Fruit fly (Drosophila melanogaster) whole organism, wandering third instar larva: Measurements from ENCODE around the gene CG14339.
A peak's percentile ranks its signal among the peaks of the same experiment; 100 is the strongest.

ENCODE experiments used
- Abd-B ChIP-seq: fragments of >200 bp; optimal IDR thresholded peaks from 2 replicates; lab custom pipeline; 2017; ENCODE audit warnings: missing biosample characterization, missing genetic modification characterization
- CG32264 ChIP-seq: fragments of 200-800 bp; sonication (Bioruptor generic); optimal IDR thresholded peaks from 2 replicates; lab custom pipeline; 2016; ENCODE audit warnings: missing biosample characterization, missing genetic modification characterization
- CG9705 ChIP-seq: fragments of 200-800 bp; sonication (Bioruptor generic); optimal IDR thresholded peaks from 2 replicates; lab custom pipeline; 2018; ENCODE audit warnings: missing biosample characterization, mild to moderate bottlenecking, missing genetic modification characterization
- CrebA ChIP-seq: fragments of 200-800 bp; sonication (Bioruptor generic); optimal IDR thresholded peaks from 2 replicates; lab custom pipeline; 2016; ENCODE audit warnings: missing biosample characterization, mild to moderate bottlenecking, missing genetic modification characterization, borderline replicate concordance
- Dfd ChIP-seq: fragments of >200 bp; optimal IDR thresholded peaks from 2 replicates; lab custom pipeline; 2017; ENCODE audit warnings: missing biosample characterization, missing genetic modification characterization
- Dif ChIP-seq: fragments of 200-275, 200-300 bp; sonication (Bioruptor generic); optimal IDR thresholded peaks from 2 replicates; lab custom pipeline; 2018; ENCODE audit warnings: missing biosample characterization, missing genetic modification characterization; ENCODE audit not compliant: partially characterized antibody
- GATAd ChIP-seq: sonication (Bioruptor generic); optimal IDR thresholded peaks from 2 replicates; lab custom pipeline; 2016; ENCODE audit warnings: missing biosample characterization, missing genetic modification characterization
- HLH106 ChIP-seq: fragments of 200-800 bp; optimal IDR thresholded peaks from 3 replicates; lab custom pipeline; 2019; ENCODE audit warnings: missing biosample characterization, mild to moderate bottlenecking, missing genetic modification characterization, moderate library complexity
- Hnf4 ChIP-seq: fragments of 200-800 bp; sonication (Bioruptor generic); optimal IDR thresholded peaks from 2 replicates; lab custom pipeline; 2016; ENCODE audit warnings: missing biosample characterization, mild to moderate bottlenecking, missing genetic modification characterization
- Hr78 ChIP-seq: fragments of >200 bp; optimal IDR thresholded peaks from 2 replicates; lab custom pipeline; 2017; ENCODE audit warnings: missing biosample characterization, missing genetic modification characterization
- Hr83 ChIP-seq: fragments of 200-300 bp; sonication (Bioruptor generic); optimal IDR thresholded peaks from 2 replicates; lab custom pipeline; 2016; ENCODE audit warnings: missing biosample characterization, mild to moderate bottlenecking, missing genetic modification characterization, moderate library complexity; ENCODE audit not compliant: poor library complexity, severe bottlenecking
- Jra ChIP-seq: sonication (Bioruptor generic); optimal IDR thresholded peaks from 2 replicates; lab custom pipeline; 2016; ENCODE audit warnings: missing biosample characterization, missing genetic modification characterization
- Mio ChIP-seq: sonication (Bioruptor generic); optimal IDR thresholded peaks from 2 replicates; lab custom pipeline; 2016; ENCODE audit warnings: missing biosample characterization, missing genetic modification characterization
- Myc ChIP-seq: fragments of >200 bp; optimal IDR thresholded peaks from 2 replicates; lab custom pipeline; 2017
- N ChIP-seq: fragments of >200 bp; optimal IDR thresholded peaks from 2 replicates; lab custom pipeline; 2018; ENCODE audit warnings: missing biosample characterization, missing external identifiers, missing genetic modification characterization
- OdsH ChIP-seq: fragments of 200-800 bp; sonication (Bioruptor generic); optimal IDR thresholded peaks from 2 replicates; lab custom pipeline; 2016; ENCODE audit warnings: missing biosample characterization, mild to moderate bottlenecking, missing genetic modification characterization
- Rel ChIP-seq, 2 experiments: fragments of 200-800 bp; sonication (Bioruptor generic) in 1 of 2; optimal IDR thresholded peaks; 2 replicates in 1 of 2; 3 replicates in 1 of 2; lab custom pipeline; 2016 to 2019; ENCODE audit warnings: mild to moderate bottlenecking in 2 of 2, missing biosample characterization in 2 of 2, missing genetic modification characterization in 2 of 2, moderate library complexity in 1 of 2
- Sp1 ChIP-seq: fragments of 200-800 bp; sonication (Bioruptor generic); optimal IDR thresholded peaks from 3 replicates; lab custom pipeline; 2019; ENCODE audit warnings: missing biosample characterization, mild to moderate bottlenecking, missing genetic modification characterization, moderate library complexity
- Vsx2 ChIP-seq: fragments of 200-300, 225-300 bp; sonication (Bioruptor generic); optimal IDR thresholded peaks from 2 replicates; lab custom pipeline; 2018; ENCODE audit warnings: missing biosample characterization, missing genetic modification characterization; ENCODE audit not compliant: partially characterized antibody
- br ChIP-seq: fragments of 200-800 bp; sonication (Bioruptor generic); optimal IDR thresholded peaks from 2 replicates; lab custom pipeline; 2016; ENCODE audit warnings: missing biosample characterization, missing genetic modification characterization
- brk ChIP-seq: fragments of 200-800 bp; sonication (Bioruptor generic); optimal IDR thresholded peaks from 2 replicates; lab custom pipeline; 2016; ENCODE audit warnings: missing biosample characterization, mild to moderate bottlenecking, missing genetic modification characterization
- dl ChIP-seq, 2 experiments: fragments of 175-275, 200-275 bp in 1 of 2; fragments of 200-275 bp in 1 of 2; sonication (Bioruptor generic); optimal IDR thresholded peaks; lab custom pipeline; 2018; ENCODE audit warnings: mild to moderate bottlenecking in 2 of 2, missing biosample characterization in 2 of 2, missing genetic modification characterization in 2 of 2, moderate library complexity in 2 of 2; ENCODE audit not compliant: partially characterized antibody in 2 of 2, insufficient read depth in 1 of 2
- dmrt93B ChIP-seq: fragments of 200-800 bp; sonication (Bioruptor generic); optimal IDR thresholded peaks from 2 replicates; lab custom pipeline; 2018; ENCODE audit warnings: missing biosample characterization, mild to moderate bottlenecking, missing genetic modification characterization
- dsf ChIP-seq: sonication (Bioruptor generic); optimal IDR thresholded peaks from 2 replicates; lab custom pipeline; 2016; ENCODE audit warnings: missing biosample characterization, missing genetic modification characterization, borderline replicate concordance
- ey ChIP-seq: fragments of 200-800 bp; sonication (Bioruptor generic); optimal IDR thresholded peaks from 2 replicates; lab custom pipeline; 2016; ENCODE audit warnings: missing biosample characterization, missing genetic modification characterization
- foxo ChIP-seq, 2 experiments: fragments of 200-800 bp; sonication (Bioruptor generic); optimal IDR thresholded peaks; 2 replicates in 1 of 2; 3 replicates in 1 of 2; lab custom pipeline; 2016 to 2017; ENCODE audit warnings: missing biosample characterization in 2 of 2, missing genetic modification characterization in 2 of 2
- fru ChIP-seq: fragments of 200-800 bp; sonication (Bioruptor generic); optimal IDR thresholded peaks from 3 replicates; lab custom pipeline; 2016; ENCODE audit warnings: missing biosample characterization, mild to moderate bottlenecking, missing genetic modification characterization
- h ChIP-seq: fragments of 200-800 bp; sonication (Bioruptor generic); optimal IDR thresholded peaks from 3 replicates; lab custom pipeline; 2016; ENCODE audit warnings: missing biosample characterization, mild to moderate bottlenecking, missing genetic modification characterization
- jim ChIP-seq: fragments of 175-275, 200-325 bp; sonication (Bioruptor generic); optimal IDR thresholded peaks from 2 replicates; lab custom pipeline; 2016; ENCODE audit warnings: missing biosample characterization, mild to moderate bottlenecking, missing genetic modification characterization
- lola ChIP-seq: fragments of >200 bp; optimal IDR thresholded peaks from 2 replicates; lab custom pipeline; 2017; ENCODE audit warnings: missing biosample characterization, missing genetic modification characterization
- pan ChIP-seq: fragments of >200 bp; optimal IDR thresholded peaks from 2 replicates; lab custom pipeline; 2017
- psq ChIP-seq: fragments of 200-800 bp; sonication (Bioruptor generic); optimal IDR thresholded peaks from 3 replicates; lab custom pipeline; 2017; ENCODE audit warnings: missing biosample characterization, mild to moderate bottlenecking, missing genetic modification characterization, moderate library complexity
- rgr ChIP-seq: fragments of 200-800 bp; sonication (Bioruptor generic); optimal IDR thresholded peaks from 3 replicates; lab custom pipeline; 2016; ENCODE audit warnings: missing biosample characterization, mild to moderate bottlenecking, missing genetic modification characterization
- sage ChIP-seq: fragments of 200-800 bp; sonication (Bioruptor generic); optimal IDR thresholded peaks from 2 replicates; lab custom pipeline; 2016; ENCODE audit warnings: missing biosample characterization, mild to moderate bottlenecking, missing genetic modification characterization
- sv ChIP-seq: fragments of 200-800 bp; sonication (Bioruptor generic); optimal IDR thresholded peaks from 3 replicates; lab custom pipeline; 2016; ENCODE audit warnings: missing biosample characterization, missing genetic modification characterization
- tai ChIP-seq: sonication (Bioruptor generic); optimal IDR thresholded peaks from 2 replicates; lab custom pipeline; 2016; ENCODE audit warnings: missing biosample characterization, missing genetic modification characterization
- usp ChIP-seq: fragments of >200 bp; optimal IDR thresholded peaks from 2 replicates; lab custom pipeline; 2017; ENCODE audit warnings: missing biosample characterization, missing genetic modification characterization
- woc ChIP-seq: sonication (Bioruptor generic); optimal IDR thresholded peaks from 2 replicates; lab custom pipeline; 2016; ENCODE audit warnings: missing biosample characterization, mild to moderate bottlenecking, missing genetic modification characterization

CG14339 gene

dm6 chr2L:1108029-1108688 lies at the start of gene CG14339, which contains the start of gene PolrMT:
CG14339 (plus strand) TSS chr2L:1108540.
PolrMT (minus strand) TSS chr2L:1108373.
- TF ChIP-seq Rel (GFP tag; optimal IDR thresholded peaks at IDR 0.05; lab: Kevin White, UChicago) = no peak
- TF ChIP-seq Rel (tag; optimal IDR thresholded peaks at IDR 0.05; lab: Kevin White, UChicago) = peak; percentile 36
- peak; percentile 27 for TF ChIP-seq rgr
- TF ChIP-seq tai = no peak
- TF ChIP-seq dl (GFP tag; optimal IDR thresholded peaks at IDR 0.05; lab: Kevin White, UChicago; ENCODE audit: insufficient read depth in 1 of 2, partially characterized antibody in 2 of 2) = no peak
- no peak for TF ChIP-seq lola (GFP tag; lab: Kevin White, UChicago)
- TF ChIP-seq N (GFP tag; lab: Kevin White, UChicago) = peak; percentile 51
- TF ChIP-seq jim (GFP tag; lab: Kevin White, UChicago) = no peak
- TF ChIP-seq sv (GFP tag; lab: Kevin White, UChicago) = no peak
- TF ChIP-seq Myc (lab: Kevin White, UChicago) = peak; percentile 6

dm6 chr2L:1062473-1063363 lies 45.6 kb upstream of the CG14339 start:
- TF ChIP-seq CG9705 (GFP tag; lab: Kevin White, UChicago) = peak; percentile 86
- no peak for TF ChIP-seq Abd-B (GFP tag; lab: Kevin White, UChicago)
- TF ChIP-seq sage (GFP tag; lab: Kevin White, UChicago) = no peak
- TF ChIP-seq dmrt93B (GFP tag; lab: Kevin White, UChicago) = peak; percentile 74
- TF ChIP-seq dsf = no peak
- TF ChIP-seq Dfd (GFP tag; lab: Kevin White, UChicago) = no peak
- TF ChIP-seq OdsH (GFP tag; lab: Kevin White, UChicago) = peak; percentile 71
- peak; percentile 50 for TF ChIP-seq Hr83
- peak; percentile 82 for TF ChIP-seq h
- TF ChIP-seq jim (GFP tag; lab: Kevin White, UChicago) = no peak
- no peak for TF ChIP-seq tai
- no peak for TF ChIP-seq Hr78 (GFP tag; lab: Kevin White, UChicago)
- no peak for TF ChIP-seq Myc (lab: Kevin White, UChicago)
- TF ChIP-seq Hnf4 (GFP tag; lab: Kevin White, UChicago) = peak; percentile 43
- TF ChIP-seq Rel (GFP tag; optimal IDR thresholded peaks at IDR 0.05; lab: Kevin White, UChicago) = peak; percentile 26
- TF ChIP-seq Rel (tag; optimal IDR thresholded peaks at IDR 0.05; lab: Kevin White, UChicago) = peak; percentile 36
- TF ChIP-seq HLH106 (tag; lab: Kevin White, UChicago) = peak; percentile 87
- no peak for TF ChIP-seq pan (lab: Kevin White, UChicago)
- TF ChIP-seq brk (GFP tag; lab: Kevin White, UChicago) = peak; percentile 74
- no peak for TF ChIP-seq Dif
- no peak for TF ChIP-seq lola (GFP tag; lab: Kevin White, UChicago)
- peak; percentile 79 for TF ChIP-seq br (GFP tag; lab: Kevin White, UChicago)
- TF ChIP-seq ey (GFP tag; lab: Kevin White, UChicago) = peak; percentile 83
- TF ChIP-seq usp (GFP tag; lab: Kevin White, UChicago) = no peak
- peak; percentile 57 for TF ChIP-seq CG32264 (GFP tag; lab: Kevin White, UChicago)
- TF ChIP-seq Sp1 = peak; percentile 82
- no peak for TF ChIP-seq N (GFP tag; lab: Kevin White, UChicago)
- peak; percentile 60 for TF ChIP-seq Vsx2
- TF ChIP-seq CrebA (GFP tag; lab: Kevin White, UChicago) = no peak
- no peak for TF ChIP-seq Mio
- TF ChIP-seq GATAd (GFP tag; lab: Kevin White, UChicago) = no peak
- peak; percentile 66 for TF ChIP-seq rgr
- TF ChIP-seq Jra (GFP tag; lab: Kevin White, UChicago) = peak; percentile 37
- TF ChIP-seq woc (GFP tag; lab: Kevin White, UChicago) = peak; percentile 87
- peak; percentile 85 for TF ChIP-seq fru (GFP tag; lab: Kevin White, UChicago)
- peak; percentile 3 for TF ChIP-seq sv (GFP tag; lab: Kevin White, UChicago)
- peak in 1 of 2 experiments; percentile 82 for TF ChIP-seq foxo (GFP tag; optimal IDR thresholded peaks at IDR 0.05; lab: Kevin White, UChicago)
- peak; percentile 69 for TF ChIP-seq psq (GFP tag; lab: Kevin White, UChicago)
- TF ChIP-seq dl (GFP tag; optimal IDR thresholded peaks at IDR 0.05; lab: Kevin White, UChicago; ENCODE audit: insufficient read depth in 1 of 2, partially characterized antibody in 2 of 2) = peak in 1 of 2 experiments; percentile 15
